Worm (Caenorhabditis elegans) whole organism, young adult: ENCODE data around the gene F38B7.3.

ENCODE experiments used
- B0261.1 ChIP-seq: sonication (generic microtip); optimal IDR thresholded peaks from 2 replicates; lab custom pipeline; 2016; ENCODE audit warnings: mild to moderate bottlenecking, missing genetic modification characterization, moderate library complexity, missing compliant biosample characterization
- C17E4.6 ChIP-seq: fragments of 200-800 bp; sonication (Bioruptor generic); IDR thresholded peaks from 2 replicates; pipeline ENCODE4 v1.3.6; 2022; ENCODE audit warnings: missing genetic modification reagents, missing genetic modification characterization, missing compliant biosample characterization
- F10E7.11 ChIP-seq: sonication (generic microtip); optimal IDR thresholded peaks from 2 replicates; lab custom pipeline; 2017; ENCODE audit warnings: mild to moderate bottlenecking, missing genetic modification characterization, moderate library complexity, missing compliant biosample characterization
- F22D6.2 ChIP-seq: sonication (generic microtip); optimal IDR thresholded peaks from 2 replicates; lab custom pipeline; 2016; ENCODE audit warnings: mild to moderate bottlenecking, missing genetic modification characterization, missing compliant biosample characterization
- attf-3 ChIP-seq: fragments of 200-800 bp; sonication (Bioruptor generic); conservative IDR thresholded peaks from 2 replicates; pipeline ENCODE4 v1.3.6; 2022; ENCODE audit warnings: missing genetic modification reagents, missing genetic modification characterization, missing compliant biosample characterization
- ceh-27 ChIP-seq: fragments of 200-800 bp; sonication (Bioruptor generic); optimal IDR thresholded peaks from 2 replicates; lab custom pipeline; 2018; ENCODE audit warnings: mild to moderate bottlenecking, missing genetic modification characterization, moderate library complexity, missing compliant biosample characterization
- hlh-12 ChIP-seq: sonication (generic microtip); optimal IDR thresholded peaks from 2 replicates; lab custom pipeline; 2016; ENCODE audit warnings: missing genetic modification characterization, missing compliant biosample characterization
- lin-54 ChIP-seq: fragments of 200-800 bp; sonication (Bioruptor generic); optimal IDR thresholded peaks from 2 replicates; lab custom pipeline; 2018; ENCODE audit warnings: mild to moderate bottlenecking, missing genetic modification characterization, missing compliant biosample characterization
- zim-3 ChIP-seq: sonication (generic microtip); optimal IDR thresholded peaks from 2 replicates; lab custom pipeline; 2017; ENCODE audit warnings: mild to moderate bottlenecking, missing genetic modification characterization, moderate library complexity, missing compliant biosample characterization
- ztf-18 ChIP-seq: sonication (generic microtip); optimal IDR thresholded peaks from 2 replicates; lab custom pipeline; 2016; ENCODE audit warnings: missing genotype, mild to moderate bottlenecking, missing genetic modification characterization, missing compliant biosample characterization

ce11 chrV:11532964-11533363 is 15.9 kb upstream of the F38B7.3 start:
- TF ChIP-seq ceh-27 (peak; percentile 27), hlh-12 (tag; lab: Kevin White, UChicago) (no peak), B0261.1 (tag; lab: Kevin White, UChicago) (no peak), lin-54 (GFP tag; lab: Kevin White, UChicago) (no peak), zim-3 (tag; lab: Kevin White, UChicago) (no peak), attf-3 (GFP tag; lab: Robert Waterston, UW) (no peak), C17E4.6 (GFP tag; lab: Robert Waterston, UW) (no peak), F22D6.2 (tag; lab: Kevin White, UChicago) (no peak), F10E7.11 (no peak), ztf-18 (no peak)
